Fruit fly (Drosophila melanogaster) whole organism: ENCODE measurements around the gene IntS11.

Experiments
- CG8478 ChIP-seq: fragments of >200 bp; optimal IDR thresholded peaks from 2 replicates; lab custom pipeline; 2018; ENCODE audit warnings: inconsistent platforms
- EcR ChIP-seq, 2 experiments: fragments of >200 bp; optimal IDR thresholded peaks; 2 replicates each; lab custom pipeline; 2017; ENCODE audit warnings: missing biosample characterization in 2 of 2, missing genetic modification characterization in 2 of 2, missing genetic modification reagents in 2 of 2
- pan ChIP-seq: fragments of >200 bp; optimal IDR thresholded peaks from 2 replicates; lab custom pipeline; 2017
- psq ChIP-seq: fragments of >200 bp; optimal IDR thresholded peaks from 2 replicates; lab custom pipeline; 2017
- usp ChIP-seq: fragments of >200 bp; optimal IDR thresholded peaks from 2 replicates; lab custom pipeline; 2017; ENCODE audit warnings: missing biosample characterization, missing genetic modification characterization, mixed read lengths

dm6 chr3R:29749304-29750066 is 4.3 kb downstream of the IntS11 start:
- no peak for TF ChIP-seq psq (lab: Kevin White, UChicago)
- TF ChIP-seq usp (GFP tag; lab: Kevin White, UChicago): no peak
- no peak for TF ChIP-seq pan (lab: Kevin White, UChicago)
- no peak for TF ChIP-seq CG8478 (lab: Kevin White, UChicago)
- no peak for TF ChIP-seq EcR (GFP tag; optimal IDR thresholded peaks at IDR 0.05; lab: Kevin White, UChicago)
